Fruit fly (Drosophila melanogaster) Kc167 (cell line): ENCODE data around the gene bru3.

ENCODE experiments used
- Myc ChIP-seq: fragments of >200 bp; optimal IDR thresholded peaks from 2 replicates; lab custom pipeline; 2017; ENCODE audit warnings: missing external identifiers
- Sin3A ChIP-seq: fragments of >200 bp; optimal IDR thresholded peaks from 2 replicates; lab custom pipeline; 2018; ENCODE audit warnings: missing external identifiers
- insv ChIP-seq: fragments of >200 bp; optimal IDR thresholded peaks from 3 replicates; lab custom pipeline; 2018; ENCODE audit warnings: missing external identifiers
- psq ChIP-seq: fragments of >200 bp; optimal IDR thresholded peaks from 2 replicates; lab custom pipeline; 2017; ENCODE audit warnings: missing external identifiers

- TF ChIP-seq insv (lab: Kevin White, UChicago) (no peak), Sin3A (lab: Kevin White, UChicago) (no peak), Myc (no peak), psq (no peak)
Measured at dm6 chr3L:13840731-13841130, 37.5 kb upstream of the bru3 start.
